Worm (Caenorhabditis elegans): Measurements from ENCODE around the gene T22F3.8.

T22F3.8 gene

ce11 chrV:3605325-3605724 is at the start of gene T22F3.8:
TSS of gene T22F3.8 (minus strand) at chrV:3605425.
- TF ChIP-seq nhr-27 (tag; optimal IDR thresholded peaks at IDR 0.05) = no peak
- TF ChIP-seq ztf-28 (GFP tag; IDR thresholded peaks at IDR 0.05) = no peak
- TF ChIP-seq unc-62 (GFP tag; optimal IDR thresholded peaks at IDR 0.05) = no peak
- no peak for TF ChIP-seq unc-130 (GFP tag; optimal IDR thresholded peaks at IDR 0.05)

- TF ChIP-seq efl-1 (GFP tag; optimal IDR thresholded peaks at IDR 0.05) (no peak), C17E4.6 (GFP tag; IDR thresholded peaks at IDR 0.05) (no peak), hlh-26 (GFP tag; conservative IDR thresholded peaks at IDR 0.05) (no peak), nhr-27 (tag; optimal IDR thresholded peaks at IDR 0.05) (no peak), attf-5 (GFP tag; optimal IDR thresholded peaks at IDR 0.05) (no peak), Y53G8AR.9 (GFP tag; conservative IDR thresholded peaks at IDR 0.05) (no peak), gei-17 (GFP tag; optimal IDR thresholded peaks at IDR 0.05) (no peak), ets-4 (GFP tag; optimal IDR thresholded peaks at IDR 0.05) (no peak), B0035.1 (tag; optimal IDR thresholded peaks at IDR 0.05) (no peak), K11D2.4 (GFP tag; IDR thresholded peaks at IDR 0.05) (no peak), dpff-1 (tag; optimal IDR thresholded peaks at IDR 0.05) (no peak)
Measured at ce11 chrV:3649473-3649872, 44.2 kb upstream of the T22F3.8 start, which contains the start of gene str-114. TSS of gene str-114 (plus strand) at chrV:3649773.

- TF ChIP-seq B0035.1 (tag; optimal IDR thresholded peaks at IDR 0.05) (no peak), K12H6.12 (tag; optimal IDR thresholded peaks at IDR 0.05) (no peak), athp-1 (tag; optimal IDR thresholded peaks at IDR 0.05) (no peak), Y67H2A.10 (GFP tag; conservative IDR thresholded peaks at IDR 0.05) (no peak), rcor-1 (GFP tag; IDR thresholded peaks at IDR 0.05) (no peak), mcd-1 (GFP tag; IDR thresholded peaks at IDR 0.05) (no peak), attf-6 (GFP tag; IDR thresholded peaks at IDR 0.05) (no peak), snpc-4 (GFP tag; optimal IDR thresholded peaks at IDR 0.05) (no peak), snpc-4 (tag; optimal IDR thresholded peaks at IDR 0.05) (no peak), ceh-27 (GFP tag; optimal IDR thresholded peaks at IDR 0.05) (no peak), bed-1 (GFP tag; IDR thresholded peaks at IDR 0.05) (no peak), sea-2 (GFP tag; IDR thresholded peaks at IDR 0.05) (no peak), ztf-6 (GFP tag; IDR thresholded peaks at IDR 0.05) (no peak), nfya-2 (GFP tag; IDR thresholded peaks at IDR 0.05) (no peak), cebp-2 (GFP tag; IDR thresholded peaks at IDR 0.05) (no peak), aptf-2 (GFP tag; conservative IDR thresholded peaks at IDR 0.05) (no peak)
Measured at ce11 chrV:3647862-3648261, 42.6 kb upstream of the T22F3.8 start, which contains the start of gene F59B1.10. TSS of gene F59B1.10 (minus strand) at chrV:3647962.

ce11 chrV:3644193-3644693 is 39.0 kb upstream of the T22F3.8 start, which contains the start of gene F59B1.8:
TSS of gene F59B1.8 (minus strand) at chrV:3644243.
- TF ChIP-seq ceh-79 (tag; optimal IDR thresholded peaks at IDR 0.05) = no peak
- TF ChIP-seq die-1 (tag; optimal IDR thresholded peaks at IDR 0.05) = no peak
- no peak for TF ChIP-seq akir-1 (GFP tag; optimal IDR thresholded peaks at IDR 0.05)
- no peak for TF ChIP-seq ceh-27 (GFP tag; optimal IDR thresholded peaks at IDR 0.05)
- TF ChIP-seq nfya-2 (GFP tag; IDR thresholded peaks at IDR 0.05) = no peak
- TF ChIP-seq ztf-28 (GFP tag; IDR thresholded peaks at IDR 0.05) = no peak
- no peak for TF ChIP-seq lin-40 (tag; optimal IDR thresholded peaks at IDR 0.05)
- no peak for TF ChIP-seq ceh-40 (GFP tag; IDR thresholded peaks at IDR 0.05)
- no peak for TF ChIP-seq egl-44 (GFP tag; IDR thresholded peaks at IDR 0.05)
- TF ChIP-seq gei-17 (GFP tag; optimal IDR thresholded peaks at IDR 0.05) = peak; percentile 1
- peak; percentile 14 for TF ChIP-seq lin-54 (GFP tag; optimal IDR thresholded peaks at IDR 0.05)
- no peak for TF ChIP-seq T07F8.4 (tag; optimal IDR thresholded peaks at IDR 0.05)
- TF ChIP-seq bed-2 (GFP tag; IDR thresholded peaks at IDR 0.05) = no peak
- TF ChIP-seq xnd-1 (tag; optimal IDR thresholded peaks at IDR 0.05) = no peak
- no peak for TF ChIP-seq hlh-26 (GFP tag; conservative IDR thresholded peaks at IDR 0.05)
- TF ChIP-seq D2030.7 (GFP tag; IDR thresholded peaks at IDR 0.05) = no peak
- no peak for TF ChIP-seq him-1 (tag; optimal IDR thresholded peaks at IDR 0.05)
- no peak for TF ChIP-seq F10E7.11 (tag; optimal IDR thresholded peaks at IDR 0.05)
- 0 out of 2 replicates have a peak, but pooled peaks have one; percentile 20 for TF ChIP-seq B0336.3 (GFP tag; IDR thresholded peaks at IDR 0.05)
- TF ChIP-seq F37B4.10 (GFP tag; IDR thresholded peaks at IDR 0.05) = no peak
- no peak for TF ChIP-seq K11D2.4 (GFP tag; IDR thresholded peaks at IDR 0.05)
- no peak for TF ChIP-seq attf-6 (GFP tag; IDR thresholded peaks at IDR 0.05)
- no peak for TF ChIP-seq rcor-1 (GFP tag; IDR thresholded peaks at IDR 0.05)
- TF ChIP-seq B0019.2 (GFP tag; conservative IDR thresholded peaks at IDR 0.05) = no peak

All from whole organism, young adult.